Worm (Caenorhabditis elegans): Measurements from ENCODE around the gene slc-25A18.2.

- TF ChIP-seq ztf-4 (tag; optimal IDR thresholded peaks at IDR 0.05) = no peak
- TF ChIP-seq fos-1 (tag; optimal IDR thresholded peaks at IDR 0.05) = no peak
- TF ChIP-seq snpc-4 (tag; optimal IDR thresholded peaks at IDR 0.05) = no peak
- no peak for TF ChIP-seq tbx-2 (tag; optimal IDR thresholded peaks at IDR 0.05)
- no peak for TF ChIP-seq skn-1 (tag; optimal IDR thresholded peaks at IDR 0.05)
- TF ChIP-seq unc-62 (GFP tag; optimal IDR thresholded peaks at IDR 0.05) = no peak
- TF ChIP-seq egl-27 (tag; optimal IDR thresholded peaks at IDR 0.05) = no peak
- TF ChIP-seq elt-1 (tag; optimal IDR thresholded peaks at IDR 0.05) = no peak
- TF ChIP-seq nfya-1 (tag; optimal IDR thresholded peaks at IDR 0.05; ENCODE audit: insufficient read depth) = no peak
- no peak for TF ChIP-seq unc-39 (tag; optimal IDR thresholded peaks at IDR 0.05)
- TF ChIP-seq fkh-10 (GFP tag; optimal IDR thresholded peaks at IDR 0.05) = no peak
- TF ChIP-seq ceh-28 (tag; optimal IDR thresholded peaks at IDR 0.05) = no peak
- TF ChIP-seq nhr-77 (tag; optimal IDR thresholded peaks at IDR 0.05) = no peak
- TF ChIP-seq ceh-82 (tag; optimal IDR thresholded peaks at IDR 0.05) = no peak
These were observed 3.3 kb downstream of the slc-25A18.2 start, which contains the start of gene rod-1 for ce11 chrIV:7478134-7478533.

Data from whole organism, L3 larva.